Worm (Caenorhabditis elegans) whole organism, dauer: Measurements from ENCODE around the gene ZK218.3.

Experiments
- unc-62 ChIP-seq: sonication (generic microtip); optimal IDR thresholded peaks from 2 replicates; lab custom pipeline; 2017; ENCODE audit warnings: missing biosample characterization, missing genetic modification reagents, missing genetic modification characterization

Gene ZK218.3

DNA sequence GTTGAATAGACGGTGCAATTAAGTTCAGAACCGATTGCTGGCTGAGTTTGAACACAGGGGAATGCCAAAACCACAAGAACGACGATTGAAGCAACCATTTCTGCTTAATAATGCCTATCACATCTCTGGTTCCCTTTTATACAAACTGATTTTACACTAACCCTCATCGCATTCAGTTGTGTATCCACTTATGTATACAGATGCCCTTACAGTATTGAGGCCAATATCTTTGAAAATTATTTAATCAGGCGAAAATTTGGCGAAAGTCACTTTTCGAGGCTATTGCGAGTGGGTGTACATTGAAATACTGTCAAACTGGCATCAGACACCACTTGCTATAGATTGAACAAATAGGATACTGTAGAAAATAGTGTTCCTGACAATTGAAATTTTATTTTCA, at the start of gene ZK218.3, which contains the start of gene ZK218.4:
Gene ZK218.3 (minus strand): TSS at position 101 of the 400 bp plus-strand sequence.
Gene ZK218.4 (plus strand): TSS at position 186 of the 400 bp plus-strand sequence.
- no peak for TF ChIP-seq unc-62 (GFP tag; lab: Kevin White, UChicago)

ce11 chrV:17108310-17108709, 9.7 kb upstream of the ZK218.3 start, which contains the start of gene ZK218.11:
Gene ZK218.11, minus strand, starts transcription at chrV:17108410.
- no peak for TF ChIP-seq unc-62 (GFP tag; lab: Kevin White, UChicago)

- TF ChIP-seq unc-62 (GFP tag; lab: Kevin White, UChicago): no peak
Measured at ce11 chrV:17105483-17105882, 6.9 kb upstream of the ZK218.3 start, which contains the start of gene ZK218.7. Gene ZK218.7, plus strand, starts transcription at chrV:17105783.

DNA sequence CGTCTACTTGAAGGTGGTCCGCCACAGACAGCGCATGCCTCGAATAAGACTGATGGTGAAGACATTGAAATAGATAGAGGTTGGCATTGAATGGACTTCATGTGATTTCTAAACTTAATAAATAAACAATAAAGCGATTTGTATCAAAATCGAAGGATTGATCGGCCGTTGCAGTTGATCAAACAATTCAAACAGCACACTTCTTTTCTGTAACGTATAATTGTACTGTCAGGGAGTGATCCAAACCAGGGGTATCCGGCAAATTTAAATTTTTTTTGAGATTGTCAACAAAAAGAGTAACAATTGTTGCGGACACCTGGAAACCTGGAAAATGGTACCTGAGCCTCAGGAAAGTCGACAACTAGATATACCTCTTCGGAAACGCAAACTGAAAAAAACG, 6.0 kb upstream of the ZK218.3 start, which contains the start of gene nhr-248:
Gene nhr-248 (minus strand): TSS at position 101 of the 400 bp plus-strand sequence.
- no peak for TF ChIP-seq unc-62 (GFP tag; lab: Kevin White, UChicago)

DNA sequence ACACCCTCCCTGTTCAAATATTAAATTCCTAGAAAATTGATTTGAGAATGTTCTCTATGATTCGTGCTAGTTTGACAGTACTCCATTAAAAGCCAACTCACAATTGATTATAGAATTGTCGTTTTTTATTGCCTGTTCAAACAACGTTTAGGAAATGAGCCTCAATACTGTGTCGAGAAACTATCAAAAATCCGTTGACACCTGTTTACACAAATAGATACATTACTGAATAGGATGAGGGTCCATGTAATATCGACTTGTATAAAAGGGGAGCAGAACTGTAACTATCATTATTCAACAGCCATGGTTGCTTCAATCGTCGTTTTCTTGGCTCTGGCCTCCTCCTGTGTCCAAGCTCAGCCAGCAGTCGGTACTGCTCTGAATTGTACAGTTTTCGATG, 2.3 kb upstream of the ZK218.3 start, which contains the start of gene ZK218.5:
Gene ZK218.5 (plus strand): TSS at position 301 of the 400 bp plus-strand sequence.
- TF ChIP-seq unc-62 (GFP tag; lab: Kevin White, UChicago): no peak

DNA sequence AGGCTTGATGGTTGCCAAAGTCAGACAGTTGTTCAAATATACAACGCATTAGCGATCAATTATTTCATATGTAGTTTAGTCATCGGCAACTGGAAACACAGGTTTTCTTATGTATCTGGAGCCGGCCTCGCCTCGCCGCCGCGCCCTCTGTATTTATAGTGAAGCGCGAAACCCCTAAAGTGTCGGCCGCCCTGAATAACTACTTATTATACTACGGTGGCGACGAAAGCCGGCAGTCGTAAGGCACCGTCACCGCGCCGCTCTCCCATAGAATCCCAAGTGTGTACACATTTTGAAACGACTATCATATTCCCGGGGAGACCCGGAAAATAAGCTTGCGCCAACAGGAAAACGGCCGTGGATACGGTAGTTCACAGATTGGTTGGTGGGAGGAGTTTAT, 4.0 kb downstream of the ZK218.3 start:
- no peak for TF ChIP-seq unc-62 (GFP tag; lab: Kevin White, UChicago)

DNA sequence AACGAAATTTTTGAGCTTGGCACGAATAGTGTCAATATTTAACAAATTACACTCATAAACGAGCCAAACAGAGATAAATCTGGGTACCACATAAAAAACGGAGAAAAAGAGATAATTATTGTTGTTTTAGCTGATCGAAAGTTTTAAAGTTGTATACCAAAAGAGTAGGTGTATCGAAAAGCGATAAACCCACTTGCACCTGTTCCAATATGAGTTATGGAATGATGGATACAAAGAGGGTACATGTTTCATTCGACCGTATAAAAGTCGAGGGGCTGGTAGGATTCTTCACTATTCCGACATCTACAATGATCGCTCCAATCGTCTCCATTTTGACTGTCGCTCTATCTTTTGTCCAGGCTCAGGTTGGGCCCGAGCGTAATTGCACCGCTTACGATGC, 6.3 kb downstream of the ZK218.3 start, which contains the start of gene ZK218.1:
Gene ZK218.1 (plus strand): TSS at position 301 of the 400 bp plus-strand sequence.
- no peak for TF ChIP-seq unc-62 (GFP tag; lab: Kevin White, UChicago)

DNA sequence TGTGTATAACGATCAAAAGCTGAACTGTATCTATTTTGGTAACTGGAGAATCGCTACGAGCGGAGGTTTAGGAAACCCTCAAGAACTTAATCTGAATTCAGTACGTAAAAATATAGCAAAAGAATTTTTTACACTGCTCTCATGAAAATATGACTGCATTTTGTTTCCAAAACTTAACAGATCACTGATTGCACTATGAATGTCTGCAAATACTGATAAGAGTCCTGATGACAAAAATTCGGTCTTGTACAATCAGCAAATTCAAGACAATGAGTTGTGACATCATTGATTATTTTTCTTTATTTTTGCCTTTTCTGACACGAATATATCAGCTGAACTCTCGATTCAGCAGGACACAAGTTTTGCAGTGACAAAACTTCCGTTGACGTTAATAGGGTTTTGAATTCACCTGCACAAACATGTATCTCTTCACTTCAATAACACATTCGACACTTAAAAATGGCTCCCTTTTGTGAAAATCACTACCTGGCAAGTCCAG, 8.6 kb downstream of the ZK218.3 start, which contains the start of gene srh-237:
Gene srh-237 (plus strand): TSS at position 449 of the 499 bp plus-strand sequence.
- no peak for TF ChIP-seq unc-62 (GFP tag; lab: Kevin White, UChicago)

ce11 chrV:17089342-17089741, 9.2 kb downstream of the ZK218.3 start, which contains the start of gene T05E12.6:
Gene T05E12.6, minus strand, starts transcription at chrV:17089442.
- no peak for TF ChIP-seq unc-62 (GFP tag; lab: Kevin White, UChicago)

DNA sequence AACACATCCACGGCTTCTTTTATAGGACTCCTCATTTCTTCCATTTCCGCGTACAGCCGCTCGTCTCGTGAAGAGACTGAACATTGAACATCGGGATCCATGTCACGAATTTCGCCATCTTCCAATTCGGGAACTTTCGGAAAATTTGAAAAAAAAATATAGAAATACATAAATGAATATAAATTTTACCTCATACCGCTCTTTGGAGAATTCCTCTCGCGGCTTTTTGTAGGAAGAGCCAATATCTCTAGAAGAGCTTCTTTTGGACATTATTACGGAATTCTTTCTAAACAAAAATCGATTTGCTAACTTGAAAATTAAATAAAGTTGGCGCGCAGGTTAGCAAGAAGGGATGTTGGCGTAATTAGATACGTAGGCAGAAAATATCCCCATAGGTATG, 15.9 kb downstream of the ZK218.3 start, which contains the start of gene T05E12.9:
Gene T05E12.9 (minus strand): TSS at position 101 of the 400 bp plus-strand sequence.
- TF ChIP-seq unc-62 (GFP tag; lab: Kevin White, UChicago): no peak

DNA sequence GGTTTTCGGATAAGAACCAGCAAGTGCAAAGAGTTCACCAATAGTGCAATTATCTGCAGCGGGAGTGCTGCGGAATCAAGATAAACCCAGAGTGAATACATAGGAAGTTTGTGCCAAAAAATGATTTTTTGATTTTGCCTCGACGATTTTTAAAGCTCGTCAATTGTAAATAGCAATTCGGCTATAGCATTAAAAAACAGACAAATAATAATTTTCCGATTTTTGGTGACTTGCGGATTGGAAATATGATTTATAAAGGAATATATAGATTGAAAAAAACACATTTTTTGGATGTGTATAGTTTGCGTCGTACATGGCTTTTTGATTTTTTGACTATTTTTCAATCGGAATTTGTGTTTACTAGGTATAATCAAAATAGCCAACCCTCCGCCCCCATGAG, 18.8 kb downstream of the ZK218.3 start, which contains the start of gene srw-20:
Gene srw-20 (minus strand): TSS at position 101 of the 400 bp plus-strand sequence.
- TF ChIP-seq unc-62 (GFP tag; lab: Kevin White, UChicago): no peak

ce11 chrV:17077889-17078288, 20.7 kb downstream of the ZK218.3 start, which contains the start of gene T05E12.3:
Gene T05E12.3, minus strand, starts transcription at chrV:17077989.
- no peak for TF ChIP-seq unc-62 (GFP tag; lab: Kevin White, UChicago)

- no peak for TF ChIP-seq unc-62 (GFP tag; lab: Kevin White, UChicago)
Measured at ce11 chrV:17075900-17076299, 22.7 kb downstream of the ZK218.3 start, which contains the start of gene str-125. Gene str-125, minus strand, starts transcription at chrV:17076000.

ce11 chrV:17071578-17071977, 27.0 kb downstream of the ZK218.3 start, which contains the start of gene srbc-14:
Gene srbc-14, minus strand, starts transcription at chrV:17071678.
- no peak for TF ChIP-seq unc-62 (GFP tag; lab: Kevin White, UChicago)

DNA sequence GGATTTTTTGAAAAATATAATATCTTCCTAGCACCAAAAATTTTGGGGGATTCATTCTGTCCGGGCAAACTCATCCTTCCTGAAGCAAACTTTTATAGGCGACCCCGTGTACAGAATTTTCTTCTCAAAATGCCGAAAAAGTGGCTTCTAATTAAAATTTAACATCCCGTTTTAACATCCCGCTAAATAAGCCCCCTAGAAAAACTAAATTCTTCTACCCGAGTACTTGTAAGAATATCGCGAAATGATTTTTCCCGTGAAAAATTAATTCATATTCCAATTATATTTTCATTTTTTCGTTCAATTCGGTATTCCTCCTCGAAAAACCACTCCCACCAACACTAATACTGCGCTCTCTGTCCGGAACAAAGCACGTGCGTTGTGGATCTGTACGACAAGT, 29.7 kb downstream of the ZK218.3 start, which contains the start of gene T05E12.8:
Gene T05E12.8 (plus strand): TSS at position 301 of the 400 bp plus-strand sequence.
- TF ChIP-seq unc-62 (GFP tag; lab: Kevin White, UChicago): no peak

- no peak for TF ChIP-seq unc-62 (GFP tag; lab: Kevin White, UChicago)
Measured at ce11 chrV:17066634-17067033, 31.9 kb downstream of the ZK218.3 start.
